Fruit fly (Drosophila melanogaster): Measurements from ENCODE around the gene CG10516.

Gene CG10516

dm6 chr3L:15923352-15923751 is 44.7 kb upstream of the CG10516 start (continued):
- TF ChIP-seq crol (GFP tag; IDR thresholded peaks at IDR 0.05) (no peak), MBD-R2 (GFP tag; IDR thresholded peaks at IDR 0.05) (no peak), abd-A (tag; optimal IDR thresholded peaks at IDR 0.05) (no peak), CG18619 (GFP tag; optimal IDR thresholded peaks at IDR 0.05) (peak; percentile 16), CG32772 (GFP tag; IDR thresholded peaks at IDR 0.05) (0 out of 2 replicates have a peak, but pooled peaks have one; percentile 21), CG13287 (GFP tag; IDR thresholded peaks at IDR 0.05; ENCODE audit: partially characterized antibody) (no peak), Hmx (GFP tag; optimal IDR thresholded peaks at IDR 0.05) (no peak), CG6654 (GFP tag; optimal IDR thresholded peaks at IDR 0.05) (no peak), esg (GFP tag; conservative IDR thresholded peaks at IDR 0.05) (no peak), Rx (GFP tag; IDR thresholded peaks at IDR 0.05) (no peak), CG6683 (GFP tag; optimal IDR thresholded peaks at IDR 0.05) (peak; percentile 21), Ets65A (GFP tag) (no peak), C15 (GFP tag; IDR thresholded peaks at IDR 0.05) (0 out of 3 replicates have a peak, but pooled peaks have one; percentile 30), twi (tag; optimal IDR thresholded peaks at IDR 0.05) (no peak), nau (GFP tag; optimal IDR thresholded peaks at IDR 0.05) (no peak), zfh2 (GFP tag; optimal IDR thresholded peaks at IDR 0.05) (no peak), lola (GFP tag; optimal IDR thresholded peaks at IDR 0.05) (no peak), CG30020 (tag; optimal IDR thresholded peaks at IDR 0.05) (no peak), D19A (tag; optimal IDR thresholded peaks at IDR 0.05) (peak; percentile 52), eyg (GFP tag; optimal IDR thresholded peaks at IDR 0.05) (no peak), CG2202 (tag; optimal IDR thresholded peaks at IDR 0.05) (no peak), Atf3 (GFP tag; optimal IDR thresholded peaks at IDR 0.05) (no peak), cas (GFP tag; IDR thresholded peaks at IDR 0.05) (0 out of 2 replicates have a peak, but pooled peaks have one; percentile 21), ttk (GFP tag; IDR thresholded peaks at IDR 0.05) (0 out of 2 replicates have a peak, but pooled peaks have one; percentile 9), lab (GFP tag; optimal IDR thresholded peaks at IDR 0.05) (peak; percentile 65), crc (GFP tag; optimal IDR thresholded peaks at IDR 0.05) (no peak), Hsf (GFP tag; optimal IDR thresholded peaks at IDR 0.05) (peak; percentile 22), hth (optimal IDR thresholded peaks at IDR 0.05) (no peak), Jarid2 (GFP tag; optimal IDR thresholded peaks at IDR 0.05) (no peak), Hmr (GFP tag; optimal IDR thresholded peaks at IDR 0.05) (peak; percentile 40), gt (GFP tag; IDR thresholded peaks at IDR 0.05) (no peak), Atf-2 (GFP tag; optimal IDR thresholded peaks at IDR 0.05) (no peak), CG43689 (GFP tag; IDR thresholded peaks at IDR 0.05) (no peak), Fer3 (tag; optimal IDR thresholded peaks at IDR 0.05) (peak; percentile 55), oc (tag; optimal IDR thresholded peaks at IDR 0.05) (no peak), Sin3A (optimal IDR thresholded peaks at IDR 0.05) (no peak), Myb (GFP tag; optimal IDR thresholded peaks at IDR 0.05) (no peak), CTCF (GFP tag; optimal IDR thresholded peaks at IDR 0.05) (no peak), org-1 (GFP tag; optimal IDR thresholded peaks at IDR 0.05) (no peak), hkb (optimal IDR thresholded peaks at IDR 0.05) (no peak), hkb (GFP tag; IDR thresholded peaks at IDR 0.05) (peak; percentile 55), otp (GFP tag; IDR thresholded peaks at IDR 0.05) (no peak), CG10979 (tag; optimal IDR thresholded peaks at IDR 0.05) (peak; percentile 45), stc (GFP tag; IDR thresholded peaks at IDR 0.05) (peak; percentile 53; the same call in 1 of the 2 replicates), unpg (GFP tag; optimal IDR thresholded peaks at IDR 0.05) (peak; percentile 48), CG8388 (GFP tag; optimal IDR thresholded peaks at IDR 0.05) (no peak)

Measured in whole organism, embryonic.